Worm (Caenorhabditis elegans) whole organism, L2 larva: ENCODE measurements around the gene F46B6.9.

Source experiments
- C34F6.9 ChIP-seq: fragments of 150-350 bp; optimal IDR thresholded peaks from 2 replicates; lab custom pipeline; 2014; ENCODE audit warnings: missing biosample characterization, missing genetic modification characterization
- F13H6.1 ChIP-seq: sonication (generic microtip); optimal IDR thresholded peaks from 2 replicates; lab custom pipeline; 2016; ENCODE audit warnings: missing genetic modification characterization, missing compliant biosample characterization
- R02D3.7 ChIP-seq: fragments of 150-350 bp; optimal IDR thresholded peaks from 2 replicates; lab custom pipeline; 2014; ENCODE audit warnings: missing biosample characterization, missing genetic modification characterization
- Y55F3AM.14 ChIP-seq: fragments of 200-800 bp; sonication (Bioruptor generic); optimal IDR thresholded peaks from 2 replicates; lab custom pipeline; 2018; ENCODE audit warnings: mild to moderate bottlenecking, missing genetic modification characterization, missing compliant biosample characterization
- ZK546.5 ChIP-seq: sonication (generic microtip); optimal IDR thresholded peaks from 2 replicates; lab custom pipeline; 2017; ENCODE audit warnings: missing biosample characterization, missing genetic modification characterization
- aly-2 ChIP-seq: fragments of 150-350 bp; optimal IDR thresholded peaks from 2 replicates; lab custom pipeline; 2014; ENCODE audit warnings: missing biosample characterization, missing genetic modification characterization
- ama-1 ChIP-seq: fragments of 150-350 bp; optimal IDR thresholded peaks from 2 replicates; lab custom pipeline; 2018; ENCODE audit warnings: inconsistent platforms
- blmp-1 ChIP-seq: sonication (generic microtip); optimal IDR thresholded peaks from 2 replicates; lab custom pipeline; 2017; ENCODE audit warnings: missing genetic modification characterization, mild to moderate bottlenecking, missing compliant biosample characterization, antibody characterized with exemption, moderate library complexity; ENCODE audit not compliant: insufficient read depth
- ceh-82 ChIP-seq: fragments of 150-350 bp; optimal IDR thresholded peaks from 2 replicates; lab custom pipeline; 2014; ENCODE audit warnings: missing biosample characterization, missing genetic modification characterization
- dmd-4 ChIP-seq: sonication (generic microtip); optimal IDR thresholded peaks from 2 replicates; lab custom pipeline; 2017; ENCODE audit warnings: missing biosample characterization, missing genetic modification characterization
- egl-27 ChIP-seq: sonication (generic microtip); optimal IDR thresholded peaks from 3 replicates; lab custom pipeline; 2017; ENCODE audit warnings: missing biosample characterization, missing genetic modification reagents, missing genetic modification characterization
- elt-1 ChIP-seq: fragments of 150-350 bp; optimal IDR thresholded peaks from 2 replicates; lab custom pipeline; 2014; ENCODE audit warnings: missing biosample characterization, missing genetic modification characterization
- fos-1 ChIP-seq: fragments of 150-350 bp; optimal IDR thresholded peaks from 2 replicates; lab custom pipeline; 2014; ENCODE audit warnings: missing biosample characterization, missing genetic modification characterization
- gmeb-1 ChIP-seq: fragments of 150-350 bp; optimal IDR thresholded peaks from 2 replicates; lab custom pipeline; 2014; ENCODE audit warnings: missing biosample characterization, missing genetic modification characterization
- lin-11 ChIP-seq: fragments of 150-350 bp; sonication (generic microtip); optimal IDR thresholded peaks from 2 replicates; lab custom pipeline; 2014; ENCODE audit warnings: missing biosample characterization, missing genetic modification characterization, inconsistent platforms, mixed read lengths
- lin-13 ChIP-seq: fragments of 150-350 bp; optimal IDR thresholded peaks from 2 replicates; lab custom pipeline; 2014; ENCODE audit warnings: missing biosample characterization, missing genetic modification reagents, missing genetic modification characterization
- lin-39 ChIP-seq: fragments of 150-350 bp; optimal IDR thresholded peaks from 2 replicates; lab custom pipeline; 2014; ENCODE audit warnings: missing biosample characterization, missing genetic modification reagents, missing genetic modification characterization
- lsy-2 ChIP-seq, 2 experiments: fragments of 150-350 bp in 1 of 2; sonication (generic microtip) in 1 of 2; optimal IDR thresholded peaks; 2 replicates each; lab custom pipeline; 2014 to 2017; ENCODE audit warnings: missing biosample characterization in 2 of 2, missing genetic modification characterization in 2 of 2
- mab-5 ChIP-seq: fragments of 150-350 bp; optimal IDR thresholded peaks from 2 replicates; lab custom pipeline; 2014; ENCODE audit warnings: missing biosample characterization, missing genetic modification characterization
- mdl-1 ChIP-seq, 2 experiments: fragments of 150-350 bp in 1 of 2; sonication (generic microtip) in 1 of 2; optimal IDR thresholded peaks; 2 replicates each; lab custom pipeline; 2017; ENCODE audit warnings: missing biosample characterization in 2 of 2, missing genetic modification characterization in 2 of 2
- nhr-10 ChIP-seq: sonication (generic microtip); optimal IDR thresholded peaks from 2 replicates; lab custom pipeline; 2017; ENCODE audit warnings: missing biosample characterization, missing genetic modification characterization
- nhr-11 ChIP-seq: fragments of 150-350 bp; optimal IDR thresholded peaks from 2 replicates; lab custom pipeline; 2014; ENCODE audit warnings: missing biosample characterization, missing genetic modification characterization
- nhr-12 ChIP-seq: fragments of 150-350 bp; optimal IDR thresholded peaks from 2 replicates; lab custom pipeline; 2014; ENCODE audit warnings: missing biosample characterization, missing genetic modification characterization
- nhr-129 ChIP-seq: fragments of 150-350 bp; optimal IDR thresholded peaks from 2 replicates; lab custom pipeline; 2014; ENCODE audit warnings: missing biosample characterization, missing genetic modification characterization
- nhr-21 ChIP-seq: fragments of 150-350 bp; optimal IDR thresholded peaks from 2 replicates; lab custom pipeline; 2014; ENCODE audit warnings: missing biosample characterization, missing genetic modification characterization
- nhr-25 ChIP-seq: fragments of 150-350 bp; sonication (generic microtip); optimal IDR thresholded peaks from 3 replicates; lab custom pipeline; 2014; ENCODE audit warnings: missing biosample characterization, missing genetic modification characterization
- nhr-6 ChIP-seq: fragments of 150-350 bp; optimal IDR thresholded peaks from 2 replicates; lab custom pipeline; 2014; ENCODE audit warnings: missing biosample characterization, missing genetic modification characterization
- nhr-77 ChIP-seq: fragments of 150-350 bp; optimal IDR thresholded peaks from 2 replicates; lab custom pipeline; 2014; ENCODE audit warnings: missing biosample characterization, missing genetic modification characterization
- peb-1 ChIP-seq: fragments of 150-350 bp; optimal IDR thresholded peaks from 2 replicates; lab custom pipeline; 2014; ENCODE audit warnings: missing biosample characterization, missing genetic modification characterization
- sem-4 ChIP-seq: fragments of 150-350 bp; optimal IDR thresholded peaks from 2 replicates; lab custom pipeline; 2014; ENCODE audit warnings: missing biosample characterization, missing genetic modification reagents, missing genetic modification characterization
- skn-1 ChIP-seq: sonication (generic microtip); optimal IDR thresholded peaks from 2 replicates; lab custom pipeline; 2017; ENCODE audit warnings: missing biosample characterization, missing genetic modification characterization
- sma-9 ChIP-seq, 2 experiments: fragments of 150-350 bp in 1 of 2; sonication (generic microtip) in 1 of 2; optimal IDR thresholded peaks; 2 replicates each; lab custom pipeline; 2014 to 2016; ENCODE audit warnings: missing genetic modification characterization in 2 of 2, mild to moderate bottlenecking in 1 of 2, missing biosample characterization in 1 of 2, missing compliant biosample characterization in 1 of 2, missing genetic modification reagents in 1 of 2, moderate library complexity in 1 of 2
- snpc-4 ChIP-seq: fragments of 150-350 bp; optimal IDR thresholded peaks from 2 replicates; lab custom pipeline; 2014; ENCODE audit warnings: missing biosample characterization, missing genetic modification characterization
- unc-39 ChIP-seq: fragments of 150-350 bp; optimal IDR thresholded peaks from 2 replicates; lab custom pipeline; 2014; ENCODE audit warnings: missing biosample characterization, missing genetic modification characterization
- unc-55 ChIP-seq: fragments of 150-350 bp; sonication (generic microtip); optimal IDR thresholded peaks from 3 replicates; lab custom pipeline; 2014; ENCODE audit warnings: missing biosample characterization, missing genetic modification reagents, missing genetic modification characterization
- unc-62 ChIP-seq: fragments of 150-350 bp; optimal IDR thresholded peaks from 2 replicates; lab custom pipeline; 2014; ENCODE audit warnings: missing biosample characterization, missing genetic modification reagents, missing genetic modification characterization
- zag-1 ChIP-seq: fragments of 150-350 bp; optimal IDR thresholded peaks from 2 replicates; lab custom pipeline; 2014; ENCODE audit warnings: missing biosample characterization, missing genetic modification characterization
- ztf-1 ChIP-seq: fragments of 200-800 bp; sonication (Bioruptor generic); conservative IDR thresholded peaks from 2 replicates; pipeline ENCODE4 v1.3.6; 2022; ENCODE audit warnings: missing genetic modification characterization, missing compliant biosample characterization
- ztf-4 ChIP-seq: fragments of 150-350 bp; optimal IDR thresholded peaks from 2 replicates; lab custom pipeline; 2014; ENCODE audit warnings: missing biosample characterization, missing genetic modification characterization

Gene F46B6.9

DNA sequence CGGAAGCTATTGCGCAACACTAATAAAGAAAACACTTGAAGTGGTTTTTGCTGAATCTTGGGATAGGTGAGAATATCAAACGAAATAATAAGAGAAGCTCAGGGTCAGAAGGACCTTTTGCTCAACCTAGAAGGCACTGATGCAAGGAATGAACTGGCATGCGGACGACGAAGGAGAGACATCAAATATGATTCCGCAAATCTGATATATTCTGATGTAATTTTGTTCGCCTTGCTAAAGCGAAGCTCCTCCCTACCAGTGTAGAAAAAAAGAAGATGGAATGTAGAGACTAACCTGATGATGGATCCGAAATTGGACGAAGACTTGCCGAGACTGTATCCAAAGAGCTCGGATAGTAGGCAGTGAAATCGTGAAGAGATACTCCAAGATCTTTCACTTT is 28.7 kb upstream of the F46B6.9 start:
- TF ChIP-seq snpc-4 (tag; lab: Kevin White, UChicago) (no peak), lin-39 (no peak), elt-1 (tag; lab: Kevin White, UChicago) (no peak), blmp-1 (tag; lab: Kevin White, UChicago) (no peak), mdl-1 (tag; optimal IDR thresholded peaks at IDR 0.05; lab: Kevin White, UChicago) (no peak), nhr-6 (tag; lab: Kevin White, UChicago) (no peak), nhr-11 (tag; lab: Kevin White, UChicago) (no peak), Y55F3AM.14 (GFP tag; lab: Kevin White, UChicago) (no peak), unc-62 (no peak), R02D3.7 (tag; lab: Kevin White, UChicago) (no peak), mab-5 (tag; lab: Kevin White, UChicago) (no peak), lin-11 (tag; lab: Kevin White, UChicago) (no peak), egl-27 (tag; lab: Kevin White, UChicago) (no peak), nhr-12 (tag; lab: Kevin White, UChicago) (no peak), lsy-2 (tag; optimal IDR thresholded peaks at IDR 0.05; lab: Kevin White, UChicago) (no peak)

DNA sequence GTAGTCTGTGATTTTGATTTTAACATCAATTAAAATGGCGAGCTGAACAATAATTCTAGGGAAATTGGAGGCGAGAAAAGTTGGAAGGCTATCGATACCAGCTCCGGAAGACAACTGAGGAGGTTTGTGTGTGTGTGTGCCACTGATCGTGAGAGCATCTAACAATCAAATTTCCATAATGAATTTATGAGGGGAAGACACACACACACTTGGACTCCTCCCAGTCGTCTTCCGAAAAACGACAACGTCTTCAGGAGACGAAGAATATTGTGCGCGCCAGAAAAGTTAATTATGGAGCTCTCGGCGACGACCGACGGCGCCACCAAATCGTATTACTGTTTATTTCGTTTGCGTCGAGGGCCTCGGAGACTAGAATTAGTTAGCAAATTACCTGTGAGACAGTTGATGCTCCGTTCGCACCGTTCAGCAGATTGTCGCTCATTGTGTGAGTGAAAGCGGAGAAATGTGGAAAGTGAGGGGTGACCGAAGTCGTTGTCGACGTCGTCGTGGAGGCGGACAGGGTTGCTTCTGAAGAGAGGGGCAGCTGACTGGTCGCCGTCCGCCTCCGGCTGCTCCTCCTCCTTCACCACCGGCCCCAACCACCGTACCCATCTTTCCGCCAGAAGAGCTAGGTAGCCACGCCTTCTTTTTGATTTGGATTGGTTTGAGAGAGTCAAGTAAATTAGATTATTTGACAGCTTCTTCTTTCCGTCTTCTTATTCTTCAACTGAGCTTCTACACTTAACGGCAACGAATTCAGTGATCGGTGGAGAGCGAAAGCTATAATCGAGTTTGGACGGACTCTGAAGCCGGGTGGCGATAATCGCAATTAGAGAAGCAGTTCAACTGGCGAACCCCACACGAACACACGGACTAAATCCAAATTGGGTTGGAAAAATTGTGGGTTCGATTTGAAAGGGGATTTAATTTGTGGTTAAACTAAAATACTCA is 27.6 kb upstream of the F46B6.9 start, which contains the start of gene unc-42:
unc-42 (minus strand) TSS at position 564 of the 951 bp plus-strand sequence.
- no peak for TF ChIP-seq lin-13 (GFP tag; lab: Kevin White, UChicago)
- no peak for TF ChIP-seq ztf-1 (GFP tag; lab: Robert Waterston, UW)
- no peak for TF ChIP-seq peb-1 (tag; lab: Kevin White, UChicago)
- TF ChIP-seq zag-1 (tag; lab: Kevin White, UChicago): peak; percentile 54
- TF ChIP-seq nhr-10: no peak
- no peak for TF ChIP-seq fos-1 (tag; lab: Kevin White, UChicago)
- peak in 1 of 2 experiments; percentile 30 for TF ChIP-seq lsy-2 (tag; optimal IDR thresholded peaks at IDR 0.05; lab: Kevin White, UChicago)
- TF ChIP-seq C34F6.9 (tag; lab: Kevin White, UChicago): no peak
- no peak for TF ChIP-seq nhr-21 (tag; lab: Kevin White, UChicago)
- no peak for TF ChIP-seq ztf-4 (tag; lab: Kevin White, UChicago)
- no peak for TF ChIP-seq blmp-1 (tag; lab: Kevin White, UChicago)
- TF ChIP-seq nhr-25 (tag; lab: Kevin White, UChicago): no peak
- TF ChIP-seq sem-4: no peak
- TF ChIP-seq unc-55: no peak
- TF ChIP-seq elt-1 (tag; lab: Kevin White, UChicago): no peak
- TF ChIP-seq mab-5 (tag; lab: Kevin White, UChicago): no peak
- TF ChIP-seq F13H6.1 (tag; lab: Kevin White, UChicago): no peak
- peak; percentile 56 for TF ChIP-seq sma-9 (GFP tag; optimal IDR thresholded peaks at IDR 0.05; lab: Kevin White, UChicago)
- TF ChIP-seq sma-9 (tag; optimal IDR thresholded peaks at IDR 0.05; lab: Kevin White, UChicago): no peak
- TF ChIP-seq gmeb-1 (tag; lab: Kevin White, UChicago): no peak
- TF ChIP-seq R02D3.7 (tag; lab: Kevin White, UChicago): no peak
- no peak for TF ChIP-seq ceh-82 (tag; lab: Kevin White, UChicago)
- no peak for TF ChIP-seq ZK546.5

DNA sequence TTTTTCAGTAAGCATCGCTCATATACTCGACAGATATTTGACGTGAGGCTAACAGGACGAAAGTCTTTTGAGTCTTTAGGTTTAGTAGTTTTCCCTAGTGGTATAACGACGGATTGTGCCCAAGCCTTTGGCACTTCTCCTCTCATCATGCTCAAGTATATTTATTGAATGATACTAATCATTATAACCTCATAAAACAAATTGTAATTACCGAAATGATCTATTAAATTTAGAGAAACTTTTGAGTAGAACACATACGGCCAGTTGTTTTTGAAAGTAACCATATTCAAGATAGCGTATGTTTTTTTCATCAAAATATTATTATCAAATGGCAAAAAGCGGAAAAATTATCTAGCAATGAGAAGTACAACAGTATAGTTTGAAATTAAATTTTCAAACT is 25.4 kb upstream of the F46B6.9 start:
- TF ChIP-seq ztf-1 (GFP tag; lab: Robert Waterston, UW) (no peak), sem-4 (no peak), R02D3.7 (tag; lab: Kevin White, UChicago) (no peak), ama-1 (lab: Kevin White, UChicago) (no peak), F13H6.1 (tag; lab: Kevin White, UChicago) (no peak), ZK546.5 (no peak), nhr-77 (no peak), aly-2 (tag; lab: Kevin White, UChicago) (no peak), peb-1 (tag; lab: Kevin White, UChicago) (no peak), ceh-82 (tag; lab: Kevin White, UChicago) (no peak), nhr-11 (tag; lab: Kevin White, UChicago) (no peak), nhr-25 (tag; lab: Kevin White, UChicago) (no peak), nhr-129 (tag; lab: Kevin White, UChicago) (no peak), skn-1 (no peak), dmd-4 (tag; lab: Kevin White, UChicago) (no peak), unc-39 (no peak), C34F6.9 (tag; lab: Kevin White, UChicago) (no peak), blmp-1 (tag; lab: Kevin White, UChicago) (no peak)
